Fruit fly (Drosophila melanogaster): Measurements from ENCODE around the gene CG32486.

The CG32486 gene

dm6 chr3L:3058970-3059883 is 11.4 kb downstream of the CG32486 start (continued):
- peak; percentile 43 for TF ChIP-seq nerfin-1 (tag; optimal IDR thresholded peaks at IDR 0.05)
- no peak for TF ChIP-seq CG9932 (GFP tag; IDR thresholded peaks at IDR 0.05)
- TF ChIP-seq ttk (GFP tag; IDR thresholded peaks at IDR 0.05): no peak
- peak; percentile 36 for TF ChIP-seq D19A (tag; optimal IDR thresholded peaks at IDR 0.05)
- TF ChIP-seq gce (GFP tag; IDR thresholded peaks at IDR 0.05): no peak
- TF ChIP-seq CG10274 (GFP tag; optimal IDR thresholded peaks at IDR 0.05): no peak
- no peak for TF ChIP-seq eve (GFP tag; optimal IDR thresholded peaks at IDR 0.05)
- TF ChIP-seq CG12391 (tag; optimal IDR thresholded peaks at IDR 0.05): peak; percentile 36
- TF ChIP-seq Med (GFP tag): peak; percentile 42
- TF ChIP-seq Spps (tag; optimal IDR thresholded peaks at IDR 0.05): peak; percentile 22
- no peak for TF ChIP-seq Hmr (GFP tag; optimal IDR thresholded peaks at IDR 0.05)
- peak; percentile 53 for TF ChIP-seq phol (tag; optimal IDR thresholded peaks at IDR 0.05)
- TF ChIP-seq unpg (GFP tag; optimal IDR thresholded peaks at IDR 0.05): peak; percentile 40
- TF ChIP-seq CG32532 (GFP tag; IDR thresholded peaks at IDR 0.05): no peak
- TF ChIP-seq CG15479 (GFP tag; optimal IDR thresholded peaks at IDR 0.05): peak; percentile 94
- TF ChIP-seq Hsf (GFP tag; optimal IDR thresholded peaks at IDR 0.05): peak; percentile 11
- TF ChIP-seq mld (GFP tag; IDR thresholded peaks at IDR 0.05; ENCODE audit: partially characterized antibody): no peak
- TF ChIP-seq BtbVII (GFP tag; optimal IDR thresholded peaks at IDR 0.05): peak; percentile 1
- no peak for TF ChIP-seq HmgD (GFP tag; optimal IDR thresholded peaks at IDR 0.05)
- peak; percentile 30 for TF ChIP-seq CG5180 (GFP tag; optimal IDR thresholded peaks at IDR 0.05)
- TF ChIP-seq CG15269 (tag; optimal IDR thresholded peaks at IDR 0.05): peak; percentile 47
- TF ChIP-seq salm (tag; optimal IDR thresholded peaks at IDR 0.05): no peak
- TF ChIP-seq nmo (GFP tag; optimal IDR thresholded peaks at IDR 0.05): peak; percentile 56
- no peak for TF ChIP-seq CG17328 (GFP tag; IDR thresholded peaks at IDR 0.05)
- peak; percentile 49 for TF ChIP-seq CG7556 (GFP tag; optimal IDR thresholded peaks at IDR 0.05)
- no peak for TF ChIP-seq NfI (GFP tag; optimal IDR thresholded peaks at IDR 0.05)
- TF ChIP-seq ara (GFP tag; IDR thresholded peaks at IDR 0.05): no peak
- no peak for TF ChIP-seq CG42726 (GFP tag; IDR thresholded peaks at IDR 0.05; ENCODE audit: partially characterized antibody)
- no peak for TF ChIP-seq wor (GFP tag; IDR thresholded peaks at IDR 0.05)
- no peak for TF ChIP-seq CG7963 (GFP tag; IDR thresholded peaks at IDR 0.05; ENCODE audit: partially characterized antibody)
- TF ChIP-seq Aef1 (GFP tag; IDR thresholded peaks at IDR 0.05): no peak

- TF ChIP-seq nau (GFP tag; optimal IDR thresholded peaks at IDR 0.05): no peak
- no peak for TF ChIP-seq emc (GFP tag; optimal IDR thresholded peaks at IDR 0.05)
- no peak for TF ChIP-seq CG42726 (GFP tag; IDR thresholded peaks at IDR 0.05; ENCODE audit: partially characterized antibody)
- peak; percentile 21 for TF ChIP-seq CG17912 (GFP tag; optimal IDR thresholded peaks at IDR 0.05)
- no peak for TF ChIP-seq Doc2 (GFP tag; IDR thresholded peaks at IDR 0.05)
- TF ChIP-seq tna (GFP tag; IDR thresholded peaks at IDR 0.05; ENCODE audit: partially characterized antibody): peak; percentile 73
- peak; percentile 51 for TF ChIP-seq trem (tag; optimal IDR thresholded peaks at IDR 0.05)
- TF ChIP-seq lab (GFP tag; optimal IDR thresholded peaks at IDR 0.05): no peak
- no peak for TF ChIP-seq gsb-n (tag; optimal IDR thresholded peaks at IDR 0.05)
- TF ChIP-seq CG15073 (GFP tag; optimal IDR thresholded peaks at IDR 0.05): no peak
- TF ChIP-seq CG30431 (GFP tag; optimal IDR thresholded peaks at IDR 0.05): no peak
- TF ChIP-seq CG7963 (GFP tag; IDR thresholded peaks at IDR 0.05; ENCODE audit: partially characterized antibody): peak; percentile 67
- TF ChIP-seq Max (GFP tag; optimal IDR thresholded peaks at IDR 0.05): peak; percentile 35
- peak; percentile 42 for TF ChIP-seq CG2116 (GFP tag; optimal IDR thresholded peaks at IDR 0.05)
- TF ChIP-seq CG14710 (tag; optimal IDR thresholded peaks at IDR 0.05): peak; percentile 100
- TF ChIP-seq amos (GFP tag; IDR thresholded peaks at IDR 0.05; ENCODE audit: partially characterized antibody): peak; percentile 9; the same call in 1 of the 2 replicates
- no peak for TF ChIP-seq Elba2 (GFP tag; optimal IDR thresholded peaks at IDR 0.05)
- TF ChIP-seq pzg (GFP tag; optimal IDR thresholded peaks at IDR 0.05): peak; percentile 68
- TF ChIP-seq phol (tag; optimal IDR thresholded peaks at IDR 0.05): no peak
- no peak for TF ChIP-seq ems (GFP tag; optimal IDR thresholded peaks at IDR 0.05)
These were observed 15.8 kb downstream of the CG32486 start, which contains the start of gene CG16753 for dm6 chr3L:3054851-3055250. TSS of gene CG16753 (plus strand) at chr3L:3055079.

All from whole organism, embryonic.